Fruit fly (Drosophila melanogaster) whole organism: ENCODE data around the gene CG15578.

Experiments used
- CG8478 ChIP-seq: fragments of >200 bp; optimal IDR thresholded peaks from 2 replicates; lab custom pipeline; 2018; ENCODE audit warnings: inconsistent platforms
- Dll ChIP-seq: fragments of >200 bp; optimal IDR thresholded peaks from 2 replicates; lab custom pipeline; 2017
- EcR ChIP-seq, 2 experiments: fragments of >200 bp; optimal IDR thresholded peaks; 2 replicates each; lab custom pipeline; 2017; ENCODE audit warnings: missing biosample characterization in 2 of 2, missing genetic modification characterization in 2 of 2, missing genetic modification reagents in 2 of 2
- pan ChIP-seq: fragments of >200 bp; optimal IDR thresholded peaks from 2 replicates; lab custom pipeline; 2017
- psq ChIP-seq: fragments of >200 bp; optimal IDR thresholded peaks from 2 replicates; lab custom pipeline; 2017
- usp ChIP-seq: fragments of >200 bp; optimal IDR thresholded peaks from 2 replicates; lab custom pipeline; 2017; ENCODE audit warnings: missing biosample characterization, missing genetic modification characterization, mixed read lengths

Gene CG15578

dm6 chrX:4280769-4281168 is 3.0 kb upstream of the CG15578 start:
- TF ChIP-seq usp (GFP tag; lab: Kevin White, UChicago) (no peak), Dll (lab: Kevin White, UChicago) (no peak), pan (no peak), psq (lab: Kevin White, UChicago) (no peak), CG8478 (lab: Kevin White, UChicago) (no peak), EcR (GFP tag; optimal IDR thresholded peaks at IDR 0.05; lab: Kevin White, UChicago) (no peak)

dm6 chrX:4276900-4277299 is 861 bp downstream of the CG15578 start, which contains the start of gene CG15577:
Gene CG15577 (minus strand): TSS chrX:4277000.
- TF ChIP-seq usp (GFP tag; lab: Kevin White, UChicago), result no peak
- no peak for TF ChIP-seq pan
- no peak for TF ChIP-seq psq (lab: Kevin White, UChicago)
- TF ChIP-seq Dll (lab: Kevin White, UChicago), result no peak
- no peak for TF ChIP-seq EcR (GFP tag; optimal IDR thresholded peaks at IDR 0.05; lab: Kevin White, UChicago)
- no peak for TF ChIP-seq CG8478 (lab: Kevin White, UChicago)

dm6 chrX:4273499-4273898 is 4.3 kb downstream of the CG15578 start:
- TF ChIP-seq pan (no peak), EcR (GFP tag; optimal IDR thresholded peaks at IDR 0.05; lab: Kevin White, UChicago) (no peak), usp (GFP tag; lab: Kevin White, UChicago) (no peak)

- TF ChIP-seq usp (GFP tag; lab: Kevin White, UChicago) (no peak), CG8478 (lab: Kevin White, UChicago) (no peak), Dll (lab: Kevin White, UChicago) (no peak), pan (no peak), EcR (GFP tag; optimal IDR thresholded peaks at IDR 0.05; lab: Kevin White, UChicago) (no peak), psq (lab: Kevin White, UChicago) (no peak)
Observed at dm6 chrX:4268401-4268800, 9.4 kb downstream of the CG15578 start, which contains the start of gene CG15572. Gene CG15572 (plus strand): TSS chrX:4268701.

- TF ChIP-seq usp (GFP tag; lab: Kevin White, UChicago), result no peak
- no peak for TF ChIP-seq Dll (lab: Kevin White, UChicago)
- no peak for TF ChIP-seq pan
- no peak for TF ChIP-seq psq (lab: Kevin White, UChicago)
- no peak for TF ChIP-seq CG8478 (lab: Kevin White, UChicago)
- TF ChIP-seq EcR (GFP tag; optimal IDR thresholded peaks at IDR 0.05; lab: Kevin White, UChicago), result no peak
Observed at dm6 chrX:4265797-4266196, 12.0 kb downstream of the CG15578 start, which contains the start of gene CG12691. Gene CG12691 (plus strand): TSS chrX:4266097.

dm6 chrX:4265327-4265726 is 12.4 kb downstream of the CG15578 start:
- TF ChIP-seq pan, result no peak
- no peak for TF ChIP-seq Dll (lab: Kevin White, UChicago)
- no peak for TF ChIP-seq CG8478 (lab: Kevin White, UChicago)
- no peak for TF ChIP-seq usp (GFP tag; lab: Kevin White, UChicago)
- TF ChIP-seq EcR (GFP tag; optimal IDR thresholded peaks at IDR 0.05; lab: Kevin White, UChicago), result no peak

- TF ChIP-seq EcR (GFP tag; optimal IDR thresholded peaks at IDR 0.05; lab: Kevin White, UChicago) (no peak), usp (GFP tag; lab: Kevin White, UChicago) (no peak), Dll (lab: Kevin White, UChicago) (no peak)
Observed at dm6 chrX:4264319-4264718, 13.4 kb downstream of the CG15578 start.

- TF ChIP-seq Dll (lab: Kevin White, UChicago), result no peak
Observed at dm6 chrX:4262661-4263060, 15.1 kb downstream of the CG15578 start.

- TF ChIP-seq usp (GFP tag; lab: Kevin White, UChicago) (no peak), Dll (lab: Kevin White, UChicago) (no peak), psq (lab: Kevin White, UChicago) (no peak), CG8478 (lab: Kevin White, UChicago) (no peak), EcR (GFP tag; optimal IDR thresholded peaks at IDR 0.05; lab: Kevin White, UChicago) (no peak), pan (no peak)
Observed at dm6 chrX:4252690-4253089, 25.1 kb downstream of the CG15578 start, which contains the start of gene CG15576. Gene CG15576 (minus strand): TSS chrX:4252790.

- TF ChIP-seq CG8478 (lab: Kevin White, UChicago) (no peak), usp (GFP tag; lab: Kevin White, UChicago) (no peak), EcR (GFP tag; optimal IDR thresholded peaks at IDR 0.05; lab: Kevin White, UChicago) (no peak)
Observed at dm6 chrX:4248077-4248476, 29.7 kb downstream of the CG15578 start, which contains the start of gene CG43135. Gene CG43135 (plus strand): TSS chrX:4248377.

dm6 chrX:4247013-4247412 is 30.7 kb downstream of the CG15578 start, which contains the start of gene CG43134:
Gene CG43134 (plus strand): TSS chrX:4247313.
- TF ChIP-seq CG8478 (lab: Kevin White, UChicago) (no peak), psq (lab: Kevin White, UChicago) (no peak), pan (no peak), EcR (GFP tag; optimal IDR thresholded peaks at IDR 0.05; lab: Kevin White, UChicago) (no peak), usp (GFP tag; lab: Kevin White, UChicago) (no peak), Dll (lab: Kevin White, UChicago) (no peak)

- TF ChIP-seq usp (GFP tag; lab: Kevin White, UChicago), result no peak
- TF ChIP-seq EcR (GFP tag; optimal IDR thresholded peaks at IDR 0.05; lab: Kevin White, UChicago), result no peak
- TF ChIP-seq Dll (lab: Kevin White, UChicago), result no peak
- no peak for TF ChIP-seq psq (lab: Kevin White, UChicago)
- no peak for TF ChIP-seq CG8478 (lab: Kevin White, UChicago)
- no peak for TF ChIP-seq pan
Observed at dm6 chrX:4246039-4246438, 31.7 kb downstream of the CG15578 start, which contains the start of gene Muc4B. Gene Muc4B (minus strand): TSS chrX:4246139.

dm6 chrX:4242726-4243125 is 35.0 kb downstream of the CG15578 start, which contains the start of gene Femcoat:
Gene Femcoat (minus strand): TSS chrX:4242826.
- TF ChIP-seq usp (GFP tag; lab: Kevin White, UChicago) (no peak), CG8478 (lab: Kevin White, UChicago) (no peak), pan (no peak), Dll (lab: Kevin White, UChicago) (no peak), EcR (GFP tag; optimal IDR thresholded peaks at IDR 0.05; lab: Kevin White, UChicago) (no peak), psq (lab: Kevin White, UChicago) (no peak)
